Fruit fly (Drosophila melanogaster): Measurements from ENCODE around the gene COX7B.

COX7B gene

DNA sequence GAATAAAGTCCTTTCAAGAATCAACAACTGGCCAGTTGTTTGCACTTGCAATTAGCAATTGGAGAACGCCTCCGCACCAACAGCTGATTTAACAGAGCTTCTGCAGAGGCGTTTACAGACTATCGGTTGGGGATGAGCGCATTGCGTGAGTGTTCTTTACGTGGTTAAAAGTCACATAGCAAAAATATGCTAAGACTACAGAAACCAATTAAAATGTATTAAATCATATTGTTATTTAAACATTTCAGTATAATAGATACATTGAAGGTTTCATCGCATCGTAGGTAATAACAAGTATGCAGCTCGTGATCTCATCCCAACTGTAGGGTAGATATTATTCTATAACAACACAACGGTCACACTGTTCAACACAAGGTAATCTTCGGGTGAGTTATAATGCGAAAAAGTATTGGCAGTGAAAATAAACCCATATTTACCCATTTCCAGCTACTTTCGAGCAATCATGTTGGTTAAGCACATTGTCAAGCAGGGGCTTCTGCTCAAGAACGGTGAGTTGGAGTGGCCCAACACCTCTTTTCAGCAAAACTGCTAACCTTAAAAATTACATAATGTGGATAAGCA, at the start of gene COX7B, which contains the start of gene Sec3:
TSS of gene COX7B (plus strand) at position 346 of the 582 bp plus-strand sequence.
TSS of gene Sec3 (minus strand) at position 86 of the 582 bp plus-strand sequence.
- TF ChIP-seq CG8478 (optimal IDR thresholded peaks at IDR 0.05) (no peak), Dll (optimal IDR thresholded peaks at IDR 0.05) (no peak)

DNA sequence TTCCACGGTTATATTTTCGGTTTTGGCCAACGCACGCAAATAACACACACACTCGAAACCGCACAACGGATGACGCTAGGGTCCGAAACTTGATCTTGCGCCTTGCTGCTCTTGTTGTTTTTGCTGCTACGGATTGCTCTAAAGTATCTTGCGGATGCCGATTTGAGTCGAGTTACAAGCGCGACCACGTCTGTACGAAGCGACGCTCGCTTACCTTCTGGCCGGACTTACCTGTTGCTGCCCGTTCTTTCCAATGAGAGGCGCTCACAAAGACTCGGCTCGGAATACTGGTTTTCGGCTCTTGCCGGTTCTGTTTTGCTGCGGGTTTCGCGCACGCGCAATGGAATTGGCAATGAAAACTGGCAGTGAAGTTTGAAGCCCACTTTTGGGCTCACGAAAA, 46.0 kb upstream of the COX7B start, which contains the start of gene Cad74A:
TSS of gene Cad74A (minus strand) at position 220 of the 400 bp plus-strand sequence.
- no peak for TF ChIP-seq CG8478 (optimal IDR thresholded peaks at IDR 0.05)
- TF ChIP-seq EcR (GFP tag; optimal IDR thresholded peaks at IDR 0.05): no peak
- TF ChIP-seq Dll (optimal IDR thresholded peaks at IDR 0.05): no peak
- no peak for TF ChIP-seq pan (optimal IDR thresholded peaks at IDR 0.05)
- TF ChIP-seq usp (GFP tag; optimal IDR thresholded peaks at IDR 0.05): no peak
- no peak for TF ChIP-seq psq (optimal IDR thresholded peaks at IDR 0.05)

DNA sequence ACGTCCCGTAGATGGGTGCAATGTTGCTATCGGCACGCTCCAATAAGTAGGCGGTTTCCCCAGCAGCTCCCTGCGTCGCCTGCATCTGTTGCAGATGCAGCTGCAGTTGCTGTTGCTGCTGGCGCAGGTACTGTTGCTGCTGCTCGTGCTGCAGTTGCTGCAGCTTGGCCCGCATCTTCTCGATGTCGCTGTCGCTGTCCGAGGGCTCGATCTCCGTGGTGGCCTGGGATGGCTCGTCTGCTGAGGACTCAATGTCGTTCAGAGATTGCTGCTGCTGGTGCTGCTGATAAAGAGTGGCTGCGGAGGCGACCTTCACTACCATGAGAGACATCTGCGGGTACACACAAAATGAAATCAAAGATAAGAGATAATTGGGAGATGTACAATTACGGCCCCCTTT, 43.3 kb upstream of the COX7B start:
- TF ChIP-seq pan (optimal IDR thresholded peaks at IDR 0.05) (no peak), CG8478 (optimal IDR thresholded peaks at IDR 0.05) (no peak), psq (optimal IDR thresholded peaks at IDR 0.05) (no peak), usp (GFP tag; optimal IDR thresholded peaks at IDR 0.05) (no peak), EcR (GFP tag; optimal IDR thresholded peaks at IDR 0.05) (no peak), Dll (optimal IDR thresholded peaks at IDR 0.05) (no peak)

DNA sequence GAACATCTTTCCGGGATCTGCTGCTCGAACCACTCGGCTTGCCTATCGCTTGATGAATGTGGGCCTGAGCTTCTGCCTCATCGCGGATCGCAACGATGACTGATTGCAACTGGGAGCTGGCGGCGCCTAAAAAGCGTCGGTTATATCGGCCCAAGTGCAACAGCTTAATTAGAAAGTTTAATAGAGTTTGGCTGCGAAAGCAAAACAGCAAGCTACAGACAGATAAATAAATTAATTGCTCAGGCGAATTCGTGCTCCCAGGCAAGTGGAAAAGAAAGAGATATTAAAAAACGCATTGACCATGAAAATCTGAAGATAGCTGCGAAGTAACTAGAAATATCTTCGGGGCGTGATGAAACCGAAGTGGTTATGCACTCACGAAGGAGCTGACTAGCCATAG, 42.6 kb upstream of the COX7B start, which contains the start of gene CG13728:
TSS of gene CG13728 (minus strand) at position 101 of the 400 bp plus-strand sequence.
- TF ChIP-seq EcR (GFP tag; optimal IDR thresholded peaks at IDR 0.05): no peak
- TF ChIP-seq CG8478 (optimal IDR thresholded peaks at IDR 0.05): no peak
- TF ChIP-seq pan (optimal IDR thresholded peaks at IDR 0.05): no peak
- TF ChIP-seq usp (GFP tag; optimal IDR thresholded peaks at IDR 0.05): no peak
- no peak for TF ChIP-seq psq (optimal IDR thresholded peaks at IDR 0.05)
- TF ChIP-seq Dll (optimal IDR thresholded peaks at IDR 0.05): no peak

DNA sequence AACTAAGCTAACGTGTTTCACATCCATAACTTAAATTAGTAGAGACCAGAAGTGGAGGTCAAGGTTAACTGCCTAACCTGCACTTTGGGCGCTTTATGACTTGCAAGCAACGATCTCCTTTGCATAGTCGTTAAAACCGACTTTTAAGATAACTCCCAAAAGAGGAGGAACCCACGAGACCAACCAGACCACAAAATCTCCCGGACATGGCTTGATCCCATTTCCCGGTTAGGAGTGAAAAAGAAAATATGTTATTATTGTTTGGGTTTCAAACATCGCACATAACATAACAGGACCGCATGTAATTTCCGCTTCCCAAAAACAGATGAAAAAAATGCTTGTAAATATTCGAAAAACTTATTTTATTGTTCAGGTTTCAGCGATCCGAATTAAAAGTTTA, 42.0 kb upstream of the COX7B start:
- TF ChIP-seq Dll (optimal IDR thresholded peaks at IDR 0.05) (no peak), CG8478 (optimal IDR thresholded peaks at IDR 0.05) (no peak), EcR (GFP tag; optimal IDR thresholded peaks at IDR 0.05) (no peak), usp (GFP tag; optimal IDR thresholded peaks at IDR 0.05) (no peak), pan (optimal IDR thresholded peaks at IDR 0.05) (no peak), psq (optimal IDR thresholded peaks at IDR 0.05) (no peak)

DNA sequence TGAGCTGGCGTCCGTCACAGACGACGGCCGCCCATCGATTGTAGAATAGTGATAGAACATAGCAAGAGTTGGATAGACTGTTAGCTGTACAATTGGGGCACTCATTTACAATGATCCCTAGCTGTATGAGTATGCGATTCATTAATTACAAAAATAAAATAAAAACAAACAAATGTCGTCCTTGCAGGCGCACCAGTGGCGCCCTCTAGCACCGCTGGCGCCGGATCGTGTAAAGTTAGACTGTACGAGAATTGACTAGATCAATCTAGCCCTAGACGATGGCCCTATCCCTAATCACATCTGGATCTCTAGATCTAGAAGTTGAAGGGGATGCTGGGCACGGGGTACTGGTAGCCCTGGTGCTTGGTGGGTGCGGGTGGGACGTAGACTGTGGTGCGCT, 41.6 kb upstream of the COX7B start:
- TF ChIP-seq psq (optimal IDR thresholded peaks at IDR 0.05) (no peak), CG8478 (optimal IDR thresholded peaks at IDR 0.05) (no peak), Dll (optimal IDR thresholded peaks at IDR 0.05) (no peak), usp (GFP tag; optimal IDR thresholded peaks at IDR 0.05) (no peak), EcR (GFP tag; optimal IDR thresholded peaks at IDR 0.05) (no peak), pan (optimal IDR thresholded peaks at IDR 0.05) (no peak)

DNA sequence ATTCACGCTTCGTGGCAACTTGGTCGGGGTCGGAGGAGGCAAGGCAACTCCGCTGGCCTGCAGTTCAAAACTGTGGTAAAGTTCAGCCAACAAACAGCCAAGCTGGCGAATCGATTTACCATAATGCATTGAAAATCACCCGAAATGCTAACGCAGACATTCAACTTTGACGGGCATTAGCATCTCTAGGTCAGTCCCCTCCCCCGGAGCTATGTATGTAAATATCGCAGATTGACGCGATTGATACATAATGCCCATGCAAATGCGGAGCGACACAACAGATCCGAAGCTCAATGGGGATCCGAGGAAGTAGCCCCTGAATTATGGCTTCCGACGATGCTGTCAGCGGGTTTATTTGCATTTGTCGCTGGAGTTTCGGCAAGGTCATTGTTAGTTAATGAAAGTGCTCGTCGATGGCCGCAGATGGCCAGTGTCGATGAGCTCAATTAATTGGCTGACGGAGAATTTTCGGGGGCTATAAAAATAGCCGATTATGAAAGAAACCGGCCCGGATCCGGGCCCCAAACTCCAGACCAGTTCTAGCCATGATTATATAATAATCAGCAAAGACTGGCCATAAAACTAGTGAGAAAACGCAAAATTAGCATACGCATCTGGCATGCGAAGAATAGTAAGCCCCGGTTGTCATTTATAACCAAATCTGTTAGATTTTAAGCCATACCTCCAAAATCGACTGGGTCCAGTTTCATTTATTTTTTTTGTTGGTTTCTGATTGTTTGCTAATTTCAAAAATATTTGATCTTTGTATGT, 38.5 kb upstream of the COX7B start:
- TF ChIP-seq usp (GFP tag; optimal IDR thresholded peaks at IDR 0.05): no peak
- TF ChIP-seq pan (optimal IDR thresholded peaks at IDR 0.05): no peak
- TF ChIP-seq EcR (GFP tag; optimal IDR thresholded peaks at IDR 0.05): no peak
- TF ChIP-seq psq (optimal IDR thresholded peaks at IDR 0.05): no peak
- TF ChIP-seq Dll (optimal IDR thresholded peaks at IDR 0.05): no peak
- no peak for TF ChIP-seq CG8478 (optimal IDR thresholded peaks at IDR 0.05)

DNA sequence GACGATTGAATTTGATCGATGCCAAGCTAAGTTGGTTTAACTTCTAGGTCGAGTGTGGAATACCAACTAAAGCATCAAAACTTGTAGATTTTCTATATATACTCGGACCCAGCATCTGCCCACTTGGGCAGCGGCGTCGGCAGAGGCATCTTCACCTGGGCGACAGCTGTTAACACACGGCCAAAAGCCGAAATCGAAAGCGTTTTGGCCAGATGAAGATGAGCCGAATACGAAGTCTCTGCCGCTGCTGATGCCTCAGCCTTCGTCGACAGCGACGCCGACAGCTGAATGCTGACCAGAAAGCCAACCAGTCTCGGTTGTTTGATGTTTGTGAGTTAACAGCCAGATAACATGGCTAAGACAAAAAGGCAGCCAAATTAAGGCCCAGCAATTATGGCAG, 36.4 kb upstream of the COX7B start, which contains the start of gene CG13731:
TSS of gene CG13731 (minus strand) at position 62 of the 400 bp plus-strand sequence.
- TF ChIP-seq usp (GFP tag; optimal IDR thresholded peaks at IDR 0.05) (no peak), pan (optimal IDR thresholded peaks at IDR 0.05) (no peak), CG8478 (optimal IDR thresholded peaks at IDR 0.05) (no peak), EcR (GFP tag; optimal IDR thresholded peaks at IDR 0.05) (no peak), psq (optimal IDR thresholded peaks at IDR 0.05) (no peak)

DNA sequence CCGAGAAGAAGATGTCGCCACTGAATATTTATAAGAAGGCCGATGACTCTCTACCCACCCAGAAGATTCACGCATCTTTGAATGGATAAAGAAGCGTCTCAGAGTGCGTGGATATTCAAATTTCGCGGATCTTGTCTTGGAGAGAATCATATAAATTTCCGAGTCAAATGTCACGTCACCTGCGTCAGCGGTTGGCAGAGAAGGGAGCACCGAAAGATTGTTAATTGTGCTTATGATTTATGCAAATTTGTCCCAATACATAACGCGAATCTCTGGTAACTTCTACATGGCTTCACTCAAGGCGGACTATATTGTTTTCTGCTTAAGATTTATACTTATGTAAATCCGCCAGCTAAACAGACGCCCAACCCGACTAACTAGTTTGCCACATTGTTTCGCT, 34.1 kb upstream of the COX7B start:
- TF ChIP-seq pan (optimal IDR thresholded peaks at IDR 0.05): no peak
- no peak for TF ChIP-seq EcR (GFP tag; optimal IDR thresholded peaks at IDR 0.05)
- TF ChIP-seq psq (optimal IDR thresholded peaks at IDR 0.05): no peak
- TF ChIP-seq Dll (optimal IDR thresholded peaks at IDR 0.05): no peak

DNA sequence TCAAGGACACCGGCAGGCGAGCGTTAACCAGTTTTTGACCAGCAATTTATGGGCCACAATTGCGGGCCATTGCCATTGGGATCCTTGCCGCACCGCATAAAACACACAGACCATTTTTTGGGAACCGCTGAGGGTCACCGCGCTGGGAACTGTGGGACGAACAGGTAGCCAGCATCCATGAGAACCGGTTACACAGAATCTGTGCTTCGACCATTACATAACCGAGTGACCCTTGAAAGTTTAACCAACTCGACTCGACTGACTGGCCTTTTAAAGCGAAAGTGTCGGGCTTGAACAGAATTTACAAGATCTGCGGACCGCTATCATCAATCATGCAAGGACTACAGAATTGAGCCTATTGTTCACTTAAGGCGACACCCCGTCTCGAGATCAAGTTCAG, 32.9 kb upstream of the COX7B start:
- no peak for TF ChIP-seq EcR (GFP tag; optimal IDR thresholded peaks at IDR 0.05)
- TF ChIP-seq psq (optimal IDR thresholded peaks at IDR 0.05): no peak
- TF ChIP-seq CG8478 (optimal IDR thresholded peaks at IDR 0.05): no peak
- TF ChIP-seq pan (optimal IDR thresholded peaks at IDR 0.05): no peak
- TF ChIP-seq Dll (optimal IDR thresholded peaks at IDR 0.05): no peak
- no peak for TF ChIP-seq usp (GFP tag; optimal IDR thresholded peaks at IDR 0.05)

DNA sequence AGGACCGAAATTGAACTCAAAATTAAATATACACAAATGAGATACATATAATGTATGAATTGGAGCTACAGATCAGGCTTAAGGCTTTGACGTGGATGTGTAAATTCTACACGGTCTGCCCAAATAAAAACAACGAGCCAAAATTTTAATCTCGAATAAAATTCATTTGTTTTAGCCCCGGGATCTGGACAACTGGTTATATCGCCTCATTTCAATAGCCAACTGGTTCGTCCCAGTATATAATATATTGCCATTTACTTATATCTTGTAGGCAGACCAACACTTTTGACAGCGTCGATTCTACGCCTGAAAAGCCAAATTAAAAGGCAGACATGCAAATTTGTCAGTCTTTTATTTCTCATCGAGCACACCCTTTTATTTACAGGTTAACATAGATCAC, 32.2 kb upstream of the COX7B start:
- no peak for TF ChIP-seq EcR (GFP tag; optimal IDR thresholded peaks at IDR 0.05)
- no peak for TF ChIP-seq psq (optimal IDR thresholded peaks at IDR 0.05)
- TF ChIP-seq Dll (optimal IDR thresholded peaks at IDR 0.05): no peak
- TF ChIP-seq pan (optimal IDR thresholded peaks at IDR 0.05): no peak
- TF ChIP-seq CG8478 (optimal IDR thresholded peaks at IDR 0.05): no peak
- TF ChIP-seq usp (GFP tag; optimal IDR thresholded peaks at IDR 0.05): no peak

DNA sequence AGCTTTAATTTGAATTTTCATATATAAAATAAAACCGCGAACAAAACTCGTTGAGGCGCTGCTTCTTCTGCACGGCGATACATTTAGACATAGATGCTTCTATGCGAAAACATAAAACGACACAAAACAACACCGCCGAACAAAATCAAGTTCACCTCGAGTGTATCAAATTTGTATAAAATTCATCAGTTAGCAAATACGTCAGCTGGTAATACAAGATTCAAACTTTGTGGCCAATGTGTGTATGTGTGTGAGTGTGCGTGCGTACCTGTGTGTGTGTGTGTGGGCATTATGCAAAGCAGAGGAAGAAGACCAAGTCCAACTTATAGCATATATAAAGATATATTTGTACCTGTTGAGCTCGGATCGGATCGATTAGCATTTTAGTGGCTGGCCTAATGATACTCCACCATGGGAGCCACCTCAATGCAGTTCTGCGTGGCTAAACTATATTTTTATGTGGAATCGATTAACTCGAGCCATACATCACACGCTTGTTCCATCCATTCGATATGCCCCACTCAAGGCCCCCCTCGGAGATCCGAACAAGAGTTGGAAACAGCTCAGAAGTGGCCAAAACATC, 30.8 kb upstream of the COX7B start:
- TF ChIP-seq CG8478 (optimal IDR thresholded peaks at IDR 0.05) (no peak), psq (optimal IDR thresholded peaks at IDR 0.05) (no peak), Dll (optimal IDR thresholded peaks at IDR 0.05) (no peak)

Data from whole organism.